Worm (Caenorhabditis elegans) whole organism, late embryonic: ENCODE data around the gene ccdc-12.

Experiments
- C08G9.2 ChIP-seq: sonication (generic microtip); optimal IDR thresholded peaks from 2 replicates; lab custom pipeline; 2016; ENCODE audit warnings: mild to moderate bottlenecking, missing genetic modification characterization, moderate library complexity, missing compliant biosample characterization
- madf-2 ChIP-seq: sonication (generic microtip); optimal IDR thresholded peaks from 2 replicates; lab custom pipeline; 2017; ENCODE audit warnings: missing genetic modification characterization, missing compliant biosample characterization
- mec-3 ChIP-seq: sonication (generic microtip); optimal IDR thresholded peaks from 2 replicates; lab custom pipeline; 2016; ENCODE audit warnings: borderline replicate concordance, missing genetic modification characterization, missing compliant biosample characterization
- rnt-1 ChIP-seq: sonication (generic microtip); optimal IDR thresholded peaks from 2 replicates; lab custom pipeline; 2016; ENCODE audit warnings: missing genetic modification characterization, missing compliant biosample characterization

- TF ChIP-seq rnt-1 (tag; lab: Kevin White, UChicago) (no peak), C08G9.2 (no peak), mec-3 (tag; lab: Kevin White, UChicago) (no peak), madf-2 (tag; lab: Kevin White, UChicago) (no peak)
Measured at ce11 chrIV:2537741-2538140, 42.8 kb upstream of the ccdc-12 start.
